Worm (Caenorhabditis elegans): ENCODE results near the gene W06G6.20.

Gene W06G6.20

DNA sequence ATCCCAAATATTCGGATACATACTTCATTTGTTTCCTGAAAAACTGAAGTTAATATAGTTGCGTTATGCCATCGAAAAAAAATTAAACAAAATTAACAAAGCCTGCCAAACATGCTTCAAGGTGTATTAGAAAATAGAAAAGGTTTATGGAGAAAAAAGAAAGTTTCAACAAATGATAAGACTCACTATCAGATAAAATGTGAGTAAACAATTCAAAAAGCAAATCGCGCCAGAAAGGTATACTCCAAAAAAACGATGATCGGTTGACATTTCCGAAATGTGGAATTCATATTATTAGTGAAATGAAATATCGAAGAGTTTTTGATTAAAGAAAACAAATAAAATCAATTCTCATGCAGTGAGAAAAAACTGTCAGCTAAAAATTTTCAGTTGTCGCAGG, 27.3 kb downstream of the W06G6.20 start, which contains the start of gene Y70C5A.3:
Gene Y70C5A.3, minus strand, starts transcription at position 50 of the 400 bp plus-strand sequence.
- TF ChIP-seq unc-62 (GFP tag; optimal IDR thresholded peaks at IDR 0.05): no peak

DNA sequence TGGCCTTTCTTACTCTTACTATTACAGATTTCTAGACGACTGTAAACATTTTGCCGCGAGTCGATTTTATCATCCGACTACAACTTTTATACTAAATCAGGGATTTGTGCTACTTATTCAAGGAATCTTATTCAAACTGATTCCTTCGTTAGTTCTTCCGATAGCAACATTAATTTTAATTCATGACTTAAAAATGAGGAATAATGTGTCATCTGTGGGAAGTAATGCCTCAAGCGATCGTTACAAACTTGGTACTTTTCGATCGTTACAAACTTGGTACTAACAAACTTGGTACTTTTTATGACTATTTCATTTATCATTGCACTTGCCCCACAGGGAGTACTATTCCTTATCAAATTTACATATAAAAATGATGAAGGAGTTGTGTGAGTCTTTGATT, 30.7 kb downstream of the W06G6.20 start, which contains the start of gene Y70C5A.4:
Gene Y70C5A.4, plus strand, starts transcription at position 301 of the 400 bp plus-strand sequence.
- TF ChIP-seq unc-62 (GFP tag; optimal IDR thresholded peaks at IDR 0.05): no peak

DNA sequence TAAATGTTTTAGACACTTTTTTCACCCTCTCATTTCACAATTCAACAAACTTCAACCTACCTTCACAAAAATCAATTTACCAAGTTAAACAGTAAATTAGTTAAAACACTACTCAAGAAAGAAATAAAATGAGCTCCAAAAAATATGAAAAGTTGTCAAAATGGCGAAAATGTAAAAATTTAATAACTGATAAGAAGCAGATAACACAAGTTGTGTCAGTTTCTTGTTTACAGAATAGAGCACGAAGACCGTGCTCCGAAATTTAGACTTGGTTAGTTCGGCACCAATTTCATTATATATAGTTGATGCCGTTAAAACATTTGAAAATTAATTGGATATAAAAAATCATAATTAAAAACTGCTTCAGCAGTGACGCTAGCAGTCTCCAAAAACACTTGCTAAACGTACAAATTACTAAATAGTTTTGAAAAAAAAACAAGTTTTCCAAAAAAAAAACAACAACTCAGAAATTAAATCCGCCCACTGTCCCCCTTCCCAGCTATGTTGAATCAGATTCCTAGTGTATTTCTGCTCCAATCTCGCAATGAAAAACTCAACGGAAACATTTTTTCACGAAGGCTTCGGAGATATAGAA, 37.3 kb downstream of the W06G6.20 start, which contains the start of gene srw-54:
Gene srw-54, plus strand, starts transcription at position 545 of the 595 bp plus-strand sequence.
- TF ChIP-seq unc-62 (GFP tag; optimal IDR thresholded peaks at IDR 0.05): no peak

DNA sequence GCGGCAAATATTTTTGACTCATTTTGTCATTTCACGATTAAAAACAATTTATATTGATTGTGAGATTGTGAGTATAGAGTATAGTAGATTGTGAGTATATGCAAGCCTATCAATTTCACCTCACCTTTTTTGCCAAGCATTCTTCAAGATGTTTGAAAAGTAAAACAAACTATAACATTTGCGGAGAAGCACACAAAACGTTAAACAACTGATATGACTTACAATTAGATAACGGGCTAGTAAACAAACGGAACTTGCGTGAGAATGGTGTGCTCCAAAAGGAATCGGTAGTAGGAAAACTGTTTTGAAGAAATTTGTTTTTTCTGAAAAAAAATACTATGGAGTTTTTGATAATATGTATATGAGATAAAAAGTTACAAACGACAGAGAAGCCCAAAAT, 38.1 kb downstream of the W06G6.20 start:
- no peak for TF ChIP-seq unc-62 (GFP tag; optimal IDR thresholded peaks at IDR 0.05)

DNA sequence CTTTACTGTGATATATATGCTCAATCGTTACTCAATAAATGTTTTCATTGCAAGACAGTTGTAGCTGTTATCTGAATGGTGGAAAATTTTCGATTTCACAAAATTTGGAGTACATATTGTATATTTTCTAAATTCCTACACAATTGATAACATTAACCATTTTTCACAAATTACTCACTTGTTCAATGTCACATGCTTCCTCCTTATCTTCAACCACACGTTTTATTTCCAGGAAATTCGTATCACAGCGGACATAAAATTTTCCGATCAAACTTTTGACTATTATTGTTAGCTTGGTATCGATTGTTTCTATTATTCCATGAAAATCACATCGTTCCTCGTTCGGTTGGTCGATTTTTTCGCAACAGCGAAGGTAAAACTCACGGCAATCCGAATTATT, 39.7 kb downstream of the W06G6.20 start:
- no peak for TF ChIP-seq unc-62 (GFP tag; optimal IDR thresholded peaks at IDR 0.05)

DNA sequence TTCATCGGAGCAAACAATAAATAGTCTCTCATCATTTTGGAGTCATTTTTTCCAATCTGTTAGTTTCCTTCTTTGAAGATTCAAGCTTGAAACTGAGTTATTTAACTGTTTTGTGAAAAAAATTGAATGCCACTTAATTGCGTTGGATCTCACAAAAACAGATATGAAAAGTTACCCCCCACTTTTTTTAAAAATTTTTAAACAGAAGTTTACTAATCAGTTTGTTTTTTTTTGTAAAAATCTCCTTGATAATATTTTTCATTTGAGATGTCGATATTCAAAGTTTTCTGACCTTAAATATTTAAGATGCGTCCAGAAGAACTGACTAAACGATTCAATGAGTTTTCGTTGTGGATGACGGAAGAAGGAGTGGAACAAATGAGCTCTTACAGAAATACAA, 41.9 kb downstream of the W06G6.20 start, which contains the start of gene Y32B12C.1:
Gene Y32B12C.1, plus strand, starts transcription at position 301 of the 400 bp plus-strand sequence.
- TF ChIP-seq unc-62 (GFP tag; optimal IDR thresholded peaks at IDR 0.05): no peak

DNA sequence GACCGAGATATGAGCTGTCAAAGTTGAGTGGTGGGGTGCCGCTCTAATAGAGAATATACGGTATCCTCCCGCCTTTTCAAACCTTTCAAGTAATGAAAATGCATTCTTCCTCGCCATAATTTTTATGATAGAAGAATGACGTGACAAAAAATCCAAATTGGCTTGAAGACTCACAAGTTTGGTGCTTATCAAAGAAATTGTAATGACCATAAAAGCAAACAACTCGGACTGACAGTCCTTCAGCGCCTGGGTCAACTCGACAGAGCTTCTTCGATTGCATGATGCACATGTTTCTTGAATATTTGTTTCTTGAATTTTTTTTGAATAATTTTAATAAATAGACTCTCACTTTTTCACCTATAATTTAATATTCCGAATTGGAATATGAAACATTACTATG, 42.7 kb downstream of the W06G6.20 start:
- TF ChIP-seq unc-62 (GFP tag; optimal IDR thresholded peaks at IDR 0.05): no peak

DNA sequence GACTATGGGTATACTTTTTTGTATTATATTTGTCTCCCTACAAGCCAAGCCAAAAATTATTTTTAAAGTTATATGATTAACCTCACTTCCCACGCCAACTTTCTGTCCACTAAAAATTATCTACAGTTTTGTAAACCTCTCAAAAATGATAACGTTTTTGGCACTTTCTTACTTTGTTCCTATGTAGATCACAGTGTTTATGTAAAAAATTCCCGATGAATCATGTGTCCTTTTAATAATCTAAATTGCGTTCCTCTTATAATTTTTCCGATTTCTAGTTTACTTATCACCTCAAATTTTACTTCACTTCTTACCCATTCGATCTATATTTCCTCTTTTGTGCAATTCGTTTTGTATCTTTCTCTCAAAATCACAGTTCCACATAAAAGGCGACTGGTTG, 43.9 kb downstream of the W06G6.20 start:
- TF ChIP-seq unc-62 (GFP tag; optimal IDR thresholded peaks at IDR 0.05): no peak

DNA sequence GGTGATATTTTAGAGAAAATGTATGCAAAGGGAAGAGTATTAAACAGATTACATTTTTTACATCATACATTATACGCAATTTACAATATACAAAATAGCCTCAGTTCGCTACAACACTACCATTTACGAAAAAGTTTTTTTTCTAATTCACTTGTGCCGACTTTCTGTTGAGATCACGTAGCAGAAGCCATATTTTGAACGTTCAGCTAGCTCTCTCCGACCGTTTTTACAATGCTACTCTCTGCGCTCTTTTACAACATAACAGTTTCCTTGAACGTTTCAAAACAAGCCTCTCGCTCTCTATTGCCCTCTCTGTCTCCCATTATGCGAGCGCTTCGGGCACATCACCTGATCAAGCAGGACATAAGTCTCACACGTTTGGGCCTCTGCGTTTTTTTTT, 45.1 kb downstream of the W06G6.20 start, which contains the start of gene T03E6.8:
Gene T03E6.8, minus strand, starts transcription at position 101 of the 400 bp plus-strand sequence.
- TF ChIP-seq unc-62 (GFP tag; optimal IDR thresholded peaks at IDR 0.05): no peak

DNA sequence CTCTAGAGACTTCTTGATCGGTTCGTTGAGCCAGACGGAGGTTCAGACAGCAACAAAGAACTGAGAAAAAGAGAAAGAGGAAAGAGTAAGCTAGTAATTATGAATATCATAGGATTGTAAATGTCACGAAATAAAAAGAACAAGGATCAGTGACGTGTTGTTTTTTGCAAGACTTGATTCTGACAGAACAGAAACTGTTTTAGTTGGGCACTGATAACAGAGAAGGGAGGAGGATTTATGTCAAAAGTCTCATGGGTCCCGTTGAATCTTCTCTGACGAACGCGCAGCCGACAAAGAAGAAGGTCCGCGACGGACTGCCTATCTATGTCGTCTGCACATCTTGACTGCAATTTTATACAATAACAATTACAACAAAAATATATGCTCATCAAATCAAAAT, 47.5 kb downstream of the W06G6.20 start, which contains the start of gene T03E6.9:
Gene T03E6.9, minus strand, starts transcription at position 101 of the 400 bp plus-strand sequence.
- TF ChIP-seq unc-62 (GFP tag; optimal IDR thresholded peaks at IDR 0.05): no peak

DNA sequence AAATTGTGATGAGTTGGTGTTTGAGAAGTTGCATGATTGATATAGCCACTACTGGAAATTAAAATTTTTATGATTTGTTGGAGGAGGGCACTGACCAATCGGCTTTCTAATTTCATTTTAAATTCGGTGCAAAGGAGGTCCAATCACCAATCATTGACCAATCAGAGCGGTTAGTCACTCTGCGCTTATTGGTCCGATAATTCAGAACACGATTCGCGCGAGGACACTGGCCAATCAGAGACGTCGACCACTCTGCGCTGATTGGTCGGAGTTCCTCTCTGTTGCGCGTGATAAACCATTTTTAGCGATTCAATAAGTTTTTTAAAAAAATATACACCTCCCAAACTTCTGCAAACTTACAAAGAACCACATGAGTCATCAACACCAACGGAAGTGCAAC, 48.3 kb downstream of the W06G6.20 start:
- no peak for TF ChIP-seq unc-62 (GFP tag; optimal IDR thresholded peaks at IDR 0.05)

DNA sequence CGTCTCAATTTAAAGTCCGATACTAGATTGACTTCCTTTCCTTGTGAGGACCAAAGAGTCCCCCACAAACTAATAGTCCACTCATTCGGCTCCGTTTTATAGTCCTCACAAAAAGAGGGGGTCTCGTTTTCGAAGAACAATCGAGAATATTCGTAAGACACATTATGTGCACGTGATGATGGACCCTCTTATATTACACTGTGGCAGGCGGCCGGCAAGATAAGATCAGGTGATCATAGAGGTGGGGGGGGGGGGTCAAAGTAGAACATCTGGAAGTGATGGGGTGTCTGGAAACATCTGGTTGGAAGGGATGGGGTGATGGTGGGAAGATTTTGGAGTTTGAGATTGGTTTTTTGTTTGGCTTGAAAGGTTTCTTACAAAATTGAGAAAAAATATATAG, 49.7 kb downstream of the W06G6.20 start:
- no peak for TF ChIP-seq unc-62 (GFP tag; optimal IDR thresholded peaks at IDR 0.05)

All from whole organism, dauer.